Fruit fly (Drosophila melanogaster) ovary, adult (tissue): ENCODE data around the gene Sgt1.

Experiments used
- CG17801 ChIP-seq: fragments of 200-800 bp; optimal IDR thresholded peaks from 2 replicates; lab custom pipeline; 2019; ENCODE audit warnings: missing biosample characterization, mild to moderate bottlenecking, missing genetic modification characterization, moderate library complexity; ENCODE audit not compliant: partially characterized antibody

Gene Sgt1

DNA sequence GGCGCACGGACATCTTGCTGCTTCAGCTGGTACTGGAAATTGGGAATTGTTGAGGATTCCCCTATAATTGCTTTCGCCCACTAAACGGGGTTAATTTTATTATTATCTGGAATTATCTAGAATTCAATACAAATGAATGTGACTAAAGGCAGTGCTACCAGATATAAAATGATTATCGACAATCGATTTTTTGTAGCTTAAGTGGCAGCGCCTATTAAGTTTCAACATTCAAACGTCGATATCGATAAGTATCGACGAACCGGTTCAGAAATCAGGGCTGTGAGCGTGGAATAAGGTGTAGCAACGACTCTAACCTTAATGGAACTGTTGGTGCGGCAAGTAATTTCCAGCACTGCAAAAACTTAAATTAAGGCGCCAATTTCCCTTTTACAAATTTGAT is at the start of gene Sgt1:
Gene Sgt1, minus strand, starts transcription at position 165 of the 400 bp plus-strand sequence.
- peak; percentile 37 for TF ChIP-seq CG17801 (GFP tag; lab: Kevin White, UChicago)

DNA sequence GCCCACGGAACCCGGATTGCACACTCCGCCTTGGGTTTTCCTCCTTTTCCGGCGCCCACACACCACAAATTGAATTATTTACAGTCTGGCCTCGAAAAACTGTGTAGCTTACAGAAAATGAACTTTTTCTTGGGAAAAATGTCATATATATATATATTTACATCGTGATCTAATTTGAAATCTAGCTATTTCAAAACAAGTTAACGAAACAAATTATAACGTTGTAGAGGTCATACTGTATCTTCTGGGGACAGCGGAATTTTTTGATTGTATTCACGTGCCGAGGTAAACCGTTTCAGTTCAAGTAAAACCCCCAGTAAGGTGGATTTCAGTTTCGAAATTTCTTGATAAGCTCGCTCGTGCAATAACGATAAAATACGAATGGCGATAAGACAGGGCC is 49.4 kb upstream of the Sgt1 start:
- TF ChIP-seq CG17801 (GFP tag; lab: Kevin White, UChicago) = peak; percentile 66

DNA sequence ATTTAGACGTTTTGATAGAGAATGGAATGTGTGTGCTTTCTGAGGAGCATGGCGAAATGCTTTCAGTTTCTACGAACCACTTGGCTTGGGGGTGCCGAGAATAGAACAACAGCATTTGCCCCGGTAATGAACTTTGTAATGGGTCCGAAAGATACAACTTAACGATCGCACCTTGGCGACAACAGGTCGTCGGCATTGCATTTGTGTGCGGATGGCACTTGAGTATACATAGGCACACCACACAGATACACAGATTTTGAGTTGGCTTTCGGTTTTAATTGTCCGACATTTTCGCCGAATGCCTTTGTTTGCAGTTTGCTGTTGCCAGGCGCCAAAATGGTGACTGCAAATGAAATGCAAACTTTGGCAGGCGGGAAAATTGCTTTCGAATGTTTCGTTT is 48.9 kb upstream of the Sgt1 start:
- no peak for TF ChIP-seq CG17801 (GFP tag; lab: Kevin White, UChicago)

DNA sequence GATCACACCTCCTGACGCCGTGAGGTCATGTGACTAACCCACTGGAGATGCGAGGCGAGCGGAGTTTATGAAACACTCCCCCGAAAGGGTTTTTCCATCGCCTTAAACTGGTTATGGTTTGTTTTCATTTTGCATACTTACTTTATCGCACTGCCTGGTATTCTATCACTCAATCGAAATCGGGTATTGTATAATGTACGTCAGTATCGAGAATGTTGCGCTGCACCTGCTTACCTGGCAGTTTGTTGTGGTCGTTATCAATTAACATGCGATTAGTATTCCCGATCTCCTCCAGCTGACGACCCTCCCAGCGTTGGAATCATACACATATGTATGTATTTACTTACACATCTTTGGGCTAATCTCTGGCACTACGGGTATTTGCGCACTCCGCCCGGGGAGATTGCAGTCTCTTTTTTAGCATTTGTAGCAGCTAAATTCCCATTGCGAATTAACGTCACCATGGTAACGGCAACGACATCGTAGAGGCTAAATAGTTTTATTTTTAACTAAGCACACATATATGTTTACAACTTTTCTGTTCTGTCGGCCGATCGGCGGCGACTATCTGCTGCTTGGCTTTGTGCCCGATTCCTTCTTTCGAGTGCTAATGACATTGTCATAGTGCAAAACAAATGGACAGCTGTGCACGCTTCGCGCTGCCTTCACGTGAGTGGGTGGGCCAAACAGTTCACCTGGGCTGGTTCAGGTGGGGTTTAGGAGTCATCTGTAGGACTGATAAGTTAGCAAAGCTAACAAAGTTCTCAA is 48.1 kb upstream of the Sgt1 start:
- TF ChIP-seq CG17801 (GFP tag; lab: Kevin White, UChicago) = no peak

DNA sequence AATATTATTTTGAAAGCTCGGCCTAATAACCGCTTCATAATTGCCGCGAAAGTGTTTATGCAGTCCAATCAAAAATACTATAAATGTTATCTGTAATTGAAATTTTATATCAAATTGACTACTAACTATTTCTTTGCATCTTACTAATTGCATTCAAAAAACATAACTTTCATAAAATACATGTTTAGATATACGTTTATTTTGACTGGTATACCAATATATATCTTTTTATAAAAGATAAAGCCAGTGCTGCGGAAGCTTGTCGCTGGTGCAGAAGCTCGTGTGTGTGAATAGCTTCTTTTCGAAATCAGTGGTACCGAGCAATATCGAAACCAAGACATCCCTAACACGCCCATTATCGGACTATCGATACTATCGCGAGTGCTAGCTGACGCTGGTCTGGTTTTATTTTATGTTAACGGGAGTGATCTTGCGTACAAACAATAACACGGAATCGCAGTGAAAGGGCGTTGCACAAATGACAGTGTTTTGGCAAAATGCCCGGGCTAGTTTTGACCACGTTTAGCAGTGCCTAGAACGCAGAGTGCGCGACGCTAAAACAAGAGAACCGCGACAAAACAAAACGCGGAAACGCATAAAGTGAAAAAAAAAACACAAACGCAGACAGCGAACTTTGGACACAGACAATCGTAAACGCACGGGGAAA is 44.5 kb upstream of the Sgt1 start, which contains the start of gene Atg13:
Gene Atg13, plus strand, starts transcription at position 367 of the 667 bp plus-strand sequence.
- peak; percentile 69 for TF ChIP-seq CG17801 (GFP tag; lab: Kevin White, UChicago)

DNA sequence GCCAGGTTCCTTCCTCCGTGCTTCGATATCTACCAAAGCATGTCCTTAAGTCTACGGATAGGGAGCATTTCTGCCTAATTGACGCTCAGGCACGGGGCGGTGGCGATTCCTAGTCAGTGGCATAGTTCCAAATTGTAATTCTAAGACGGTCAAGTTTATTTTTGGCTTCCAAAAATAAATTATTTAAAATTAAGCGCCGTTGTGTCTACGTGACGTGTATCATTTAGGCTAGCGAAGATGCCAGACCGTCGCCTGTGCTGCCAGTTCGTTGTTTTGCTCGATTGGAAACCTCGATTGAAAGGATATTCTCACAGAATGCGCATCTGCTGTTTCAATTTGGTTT is 44.0 kb upstream of the Sgt1 start:
- TF ChIP-seq CG17801 (GFP tag; lab: Kevin White, UChicago) = no peak

DNA sequence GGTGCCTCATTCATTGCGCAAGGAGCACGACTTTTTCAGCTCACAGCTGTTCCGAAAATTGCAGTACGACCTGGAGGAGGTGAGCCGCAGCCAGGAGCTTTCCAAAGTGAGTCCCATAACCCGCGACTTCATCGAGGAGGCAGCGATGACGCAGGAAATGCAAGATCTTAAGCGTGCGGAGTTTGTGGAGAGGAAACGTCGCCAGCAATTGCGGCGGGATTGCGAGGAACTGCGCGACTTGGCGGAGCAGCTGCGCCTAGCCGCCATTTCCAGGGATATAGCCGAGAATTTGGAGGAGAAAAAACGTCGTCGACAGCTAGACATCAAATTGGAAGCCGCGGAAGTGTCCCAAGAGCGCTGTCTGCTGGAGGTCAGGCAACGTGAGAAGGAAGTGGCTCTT is 42.8 kb upstream of the Sgt1 start:
- TF ChIP-seq CG17801 (GFP tag; lab: Kevin White, UChicago) = no peak

DNA sequence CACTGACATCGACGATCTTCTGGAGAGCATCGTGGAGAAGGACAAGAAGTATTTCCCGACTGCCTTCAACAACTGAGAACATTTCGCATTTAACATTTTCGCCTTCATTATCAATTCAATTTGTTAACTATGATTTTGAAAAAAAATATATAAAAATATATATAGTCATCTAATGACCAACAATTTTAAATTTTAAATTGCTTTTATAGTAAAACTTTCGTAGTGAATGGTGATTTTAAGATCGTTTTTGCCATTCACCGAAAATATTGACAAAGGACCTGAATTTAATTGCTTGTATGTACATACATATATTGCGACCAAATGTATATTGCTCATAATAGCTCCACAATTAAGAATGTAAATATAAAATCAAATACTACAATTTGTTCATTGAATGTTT is 42.2 kb upstream of the Sgt1 start, which contains the start of gene CG7352:
Gene CG7352, plus strand, starts transcription at position 301 of the 400 bp plus-strand sequence.
- TF ChIP-seq CG17801 (GFP tag; lab: Kevin White, UChicago) = no peak

DNA sequence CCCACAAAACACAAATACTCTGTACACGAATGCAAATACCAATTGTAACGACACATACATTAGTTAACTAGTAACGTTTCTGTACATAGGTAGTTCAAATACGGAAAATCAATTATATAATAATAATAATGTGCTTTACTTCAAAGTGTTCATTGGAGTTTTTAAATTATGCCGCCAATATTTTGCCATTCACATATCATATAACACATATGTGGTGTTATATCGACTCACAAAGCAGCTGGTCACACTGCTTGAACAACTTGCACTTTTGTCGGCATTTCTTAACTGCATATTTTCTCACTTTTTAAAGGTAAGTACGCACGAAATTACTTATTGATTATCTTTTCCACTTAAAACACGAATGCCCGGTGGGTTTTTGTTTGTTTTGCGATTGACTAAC is 39.1 kb upstream of the Sgt1 start, which contains the start of gene DppIII:
Gene DppIII, plus strand, starts transcription at position 227 of the 400 bp plus-strand sequence.
- no peak for TF ChIP-seq CG17801 (GFP tag; lab: Kevin White, UChicago)

DNA sequence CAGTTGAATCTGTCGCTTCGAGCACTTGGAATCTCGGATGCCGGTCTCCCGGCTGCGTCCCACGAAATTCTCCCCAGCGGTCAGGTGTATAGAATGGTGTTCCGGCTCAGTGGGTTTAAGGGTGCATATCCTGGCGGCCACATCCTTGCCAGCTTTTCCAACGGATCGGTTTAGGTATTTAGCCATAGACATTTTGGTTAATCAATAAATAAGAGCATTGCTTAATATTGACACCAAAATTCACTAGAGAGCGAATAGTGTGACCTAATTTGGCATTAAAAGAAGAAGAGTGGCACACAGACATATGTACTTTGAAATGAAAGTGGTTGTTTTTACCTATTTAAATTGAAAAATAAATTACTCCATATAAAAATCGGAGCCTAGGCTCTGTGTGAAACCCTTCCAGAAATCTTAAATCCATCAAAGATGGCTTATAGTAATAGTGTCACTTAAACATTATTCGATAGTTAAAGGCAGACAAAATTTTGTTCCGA is 38.2 kb upstream of the Sgt1 start, which contains the start of the genes PNKP and COX7AL:
Gene PNKP, minus strand, starts transcription at position 266 of the 494 bp plus-strand sequence.
Gene COX7AL, plus strand, starts transcription at position 419 of the 494 bp plus-strand sequence.
- no peak for TF ChIP-seq CG17801 (GFP tag; lab: Kevin White, UChicago)

DNA sequence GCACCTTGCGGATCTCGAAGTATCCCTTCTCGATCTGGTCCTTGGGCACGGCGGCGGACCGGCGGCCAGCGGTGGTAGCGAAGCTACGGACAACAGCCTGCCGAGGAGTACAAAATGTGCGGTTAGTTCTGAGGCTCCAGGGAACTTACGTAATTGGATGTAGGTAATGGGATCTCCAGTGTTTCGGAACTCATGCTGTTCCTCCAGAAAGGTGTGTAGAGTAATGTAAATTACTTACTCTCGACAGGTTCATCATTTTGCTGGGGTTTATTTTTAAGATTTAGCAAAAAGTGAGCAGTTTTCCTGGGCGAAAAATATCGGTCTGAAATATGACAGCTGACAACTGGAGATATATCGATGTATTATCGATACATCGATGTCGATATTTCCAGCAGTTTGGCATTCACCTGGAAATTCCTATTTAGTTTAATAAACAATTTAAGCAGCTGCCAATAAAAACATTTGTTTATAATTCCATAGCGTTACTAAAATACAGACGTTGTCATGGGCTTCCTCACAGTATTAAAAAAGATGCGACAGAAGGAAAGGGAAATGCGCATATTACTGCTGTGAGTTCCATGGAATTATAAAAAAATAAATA is 35.7 kb upstream of the Sgt1 start, which contains the start of the genes COX7A and Arl2:
Gene COX7A, minus strand, starts transcription at position 369 of the 601 bp plus-strand sequence.
Gene Arl2, plus strand, starts transcription at position 426 of the 601 bp plus-strand sequence.
- peak; percentile 35 for TF ChIP-seq CG17801 (GFP tag; lab: Kevin White, UChicago)

DNA sequence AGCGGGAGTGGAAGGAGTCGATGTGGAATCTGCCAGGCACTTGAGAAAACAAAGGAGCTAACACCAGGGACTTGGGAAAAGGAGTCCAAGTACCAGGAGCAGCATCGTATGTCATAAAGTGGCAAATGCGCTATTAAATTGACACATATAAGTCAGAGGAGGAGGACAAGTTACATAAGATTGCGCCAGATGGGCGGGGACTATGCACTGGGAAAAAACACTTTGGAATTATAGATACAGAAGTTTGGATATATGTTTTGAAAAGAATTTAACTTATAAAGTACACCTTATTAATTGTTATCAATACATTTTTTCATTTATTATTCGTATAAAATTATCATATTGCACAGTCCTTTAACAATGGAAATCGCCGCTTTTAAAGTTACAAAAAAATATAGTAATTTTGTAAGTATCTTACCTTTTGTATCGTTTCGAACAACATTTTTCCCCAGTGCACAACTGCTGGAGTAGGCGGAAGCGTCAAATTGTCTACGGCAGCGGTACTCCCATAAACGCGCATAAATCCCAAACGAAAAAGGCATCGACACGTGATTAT is 31.0 kb upstream of the Sgt1 start:
- TF ChIP-seq CG17801 (GFP tag; lab: Kevin White, UChicago) = no peak

DNA sequence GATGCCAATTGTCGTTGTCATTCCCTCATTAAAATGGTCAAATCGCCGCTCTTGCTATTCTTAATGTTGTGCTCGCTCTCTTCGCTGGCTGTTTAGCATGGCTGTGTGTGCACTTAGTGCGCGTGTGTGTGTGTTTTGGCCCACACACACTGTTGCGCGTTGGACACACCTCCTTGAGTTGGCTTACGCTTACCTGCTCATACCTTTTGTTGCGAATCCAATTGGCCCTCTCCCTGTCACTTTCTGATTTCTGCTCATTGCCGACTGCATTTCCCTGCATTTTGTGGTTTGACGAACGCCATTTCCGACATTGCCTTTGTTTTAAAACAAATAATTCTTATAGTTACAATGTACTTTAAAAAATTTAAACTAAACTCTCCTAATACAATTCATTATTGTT is 29.9 kb upstream of the Sgt1 start:
- no peak for TF ChIP-seq CG17801 (GFP tag; lab: Kevin White, UChicago)

DNA sequence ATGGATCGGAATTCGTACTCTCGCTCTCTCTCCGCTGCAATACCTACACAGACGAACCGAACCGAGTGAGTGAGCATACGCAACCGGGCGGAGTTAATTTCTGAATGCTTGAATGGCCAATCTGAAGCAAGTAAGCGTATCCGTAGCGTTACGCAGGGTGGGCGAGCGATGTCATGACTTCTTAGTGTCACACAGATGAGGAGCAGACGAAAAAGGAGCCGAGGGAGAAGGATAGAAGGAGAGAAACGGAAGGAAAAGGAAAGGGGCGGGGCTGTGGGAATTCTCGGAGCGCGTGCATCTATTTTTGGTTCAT is 29.4 kb upstream of the Sgt1 start:
- no peak for TF ChIP-seq CG17801 (GFP tag; lab: Kevin White, UChicago)
